Worm (Caenorhabditis elegans) whole organism, L3 larva: ENCODE results near the gene cyn-10.

Source experiments
- R02D3.7 ChIP-seq: fragments of 150-350 bp; optimal IDR thresholded peaks from 2 replicates; lab custom pipeline; 2014; ENCODE audit warnings: missing biosample characterization, missing genetic modification characterization
- ZK546.5 ChIP-seq: sonication (generic microtip); optimal IDR thresholded peaks from 2 replicates; lab custom pipeline; 2017; ENCODE audit warnings: missing biosample characterization, missing genetic modification characterization
- aly-2 ChIP-seq: fragments of 150-350 bp; optimal IDR thresholded peaks from 2 replicates; lab custom pipeline; 2014; ENCODE audit warnings: missing biosample characterization, missing genetic modification characterization
- ama-1 ChIP-seq: fragments of 150-350 bp; optimal IDR thresholded peaks from 2 replicates; lab custom pipeline; 2018
- ceh-16 ChIP-seq: sonication (generic microtip); optimal IDR thresholded peaks from 2 replicates; lab custom pipeline; 2017; ENCODE audit warnings: missing biosample characterization, missing genetic modification characterization
- ceh-28 ChIP-seq: fragments of 150-350 bp; optimal IDR thresholded peaks from 2 replicates; lab custom pipeline; 2014; ENCODE audit warnings: missing biosample characterization, missing genetic modification reagents, missing genetic modification characterization
- ceh-82 ChIP-seq: fragments of 150-350 bp; optimal IDR thresholded peaks from 2 replicates; lab custom pipeline; 2014; ENCODE audit warnings: missing biosample characterization, missing genetic modification characterization
- ceh-9 ChIP-seq: sonication (generic microtip); optimal IDR thresholded peaks from 2 replicates; lab custom pipeline; 2018; ENCODE audit warnings: missing biosample characterization, missing genetic modification characterization
- daf-12 ChIP-seq: fragments of 150-350 bp; optimal IDR thresholded peaks from 2 replicates; lab custom pipeline; 2014; ENCODE audit warnings: missing biosample characterization, missing genetic modification reagents, missing genetic modification characterization
- egl-27 ChIP-seq: sonication (generic microtip); optimal IDR thresholded peaks from 4 replicates; lab custom pipeline; 2017; ENCODE audit warnings: missing biosample characterization, missing genetic modification reagents, missing genetic modification characterization
- egl-5 ChIP-seq: fragments of 150-350 bp; optimal IDR thresholded peaks from 2 replicates; lab custom pipeline; 2017; ENCODE audit warnings: missing biosample characterization, missing genetic modification reagents, missing genetic modification characterization, inconsistent platforms
- elt-1 ChIP-seq: fragments of 150-350 bp; optimal IDR thresholded peaks from 2 replicates; lab custom pipeline; 2014; ENCODE audit warnings: missing biosample characterization, missing genetic modification characterization
- elt-2 ChIP-seq: sonication (generic microtip); optimal IDR thresholded peaks from 2 replicates; lab custom pipeline; 2016; ENCODE audit warnings: missing genetic modification reagents, mild to moderate bottlenecking, missing genetic modification characterization, missing compliant biosample characterization
- elt-3 ChIP-seq, 3 experiments: fragments of 150-350 bp in 1 of 3; sonication (generic microtip) in 2 of 3; optimal IDR thresholded peaks; 2 replicates in 2 of 3; 4 replicates in 1 of 3; lab custom pipeline; 2014 to 2017; ENCODE audit warnings: missing biosample characterization in 3 of 3, missing genetic modification characterization in 3 of 3
- eor-1 ChIP-seq, 2 experiments: fragments of 150-350 bp; optimal IDR thresholded peaks; 2 replicates each; lab custom pipeline; 2014 to 2018; ENCODE audit warnings: missing biosample characterization in 2 of 2, missing genetic modification characterization in 2 of 2
- fkh-10 ChIP-seq: sonication (generic microtip); optimal IDR thresholded peaks from 2 replicates; lab custom pipeline; 2017; ENCODE audit warnings: missing biosample characterization, missing genetic modification reagents, missing genetic modification characterization
- fkh-2 ChIP-seq: fragments of 150-350 bp; optimal IDR thresholded peaks from 2 replicates; lab custom pipeline; 2014; ENCODE audit warnings: missing biosample characterization, missing genetic modification reagents, missing genetic modification characterization
- fos-1 ChIP-seq: fragments of 150-350 bp; optimal IDR thresholded peaks from 2 replicates; lab custom pipeline; 2014; ENCODE audit warnings: missing biosample characterization, missing genetic modification characterization
- hmg-11 ChIP-seq: sonication (generic microtip); optimal IDR thresholded peaks from 2 replicates; lab custom pipeline; 2016; ENCODE audit warnings: missing genetic modification characterization, missing compliant biosample characterization
- jun-1 ChIP-seq: fragments of 150-350 bp; optimal IDR thresholded peaks from 2 replicates; lab custom pipeline; 2014; ENCODE audit warnings: missing biosample characterization, missing genetic modification reagents, missing genetic modification characterization
- lin-15B ChIP-seq: fragments of 150-350 bp; optimal IDR thresholded peaks from 2 replicates; lab custom pipeline; 2014; ENCODE audit warnings: missing biosample characterization, missing genetic modification characterization
- lin-39 ChIP-seq: fragments of 150-350 bp; optimal IDR thresholded peaks from 2 replicates; lab custom pipeline; 2018; ENCODE audit warnings: missing biosample characterization, missing genetic modification reagents, missing genetic modification characterization
- lsy-12 ChIP-seq: sonication (generic microtip); optimal IDR thresholded peaks from 2 replicates; lab custom pipeline; 2016; ENCODE audit warnings: mild to moderate bottlenecking, missing genetic modification characterization, missing compliant biosample characterization
- mdl-1 ChIP-seq: fragments of 150-350 bp; optimal IDR thresholded peaks from 2 replicates; lab custom pipeline; 2014; ENCODE audit warnings: missing biosample characterization, missing genetic modification characterization
- mml-1 ChIP-seq: fragments of 150-350 bp; sonication (generic microtip); optimal IDR thresholded peaks from 3 replicates; lab custom pipeline; 2014; ENCODE audit warnings: missing biosample characterization, missing genetic modification characterization
- nfya-1 ChIP-seq: sonication (generic microtip); optimal IDR thresholded peaks from 2 replicates; lab custom pipeline; 2017; ENCODE audit warnings: missing genetic modification characterization, mild to moderate bottlenecking, missing compliant biosample characterization, antibody characterized with exemption, moderate library complexity; ENCODE audit not compliant: insufficient read depth
- nhr-11 ChIP-seq: fragments of 150-350 bp; optimal IDR thresholded peaks from 2 replicates; lab custom pipeline; 2014; ENCODE audit warnings: missing biosample characterization, missing genetic modification characterization
- nhr-12 ChIP-seq: fragments of 150-350 bp; optimal IDR thresholded peaks from 2 replicates; lab custom pipeline; 2014; ENCODE audit warnings: missing biosample characterization, missing genetic modification characterization
- nhr-23 ChIP-seq: fragments of 150-350 bp; optimal IDR thresholded peaks from 2 replicates; lab custom pipeline; 2014; ENCODE audit warnings: missing biosample characterization, missing genetic modification reagents, missing genetic modification characterization
- nhr-237 ChIP-seq: fragments of 150-350 bp; optimal IDR thresholded peaks from 2 replicates; lab custom pipeline; 2014; ENCODE audit warnings: missing biosample characterization, missing genetic modification characterization
- nhr-25 ChIP-seq: sonication (generic microtip); optimal IDR thresholded peaks from 2 replicates; lab custom pipeline; 2017; ENCODE audit warnings: missing biosample characterization, missing genetic modification characterization
- nhr-28 ChIP-seq: fragments of 150-350 bp; optimal IDR thresholded peaks from 2 replicates; lab custom pipeline; 2014; ENCODE audit warnings: missing biosample characterization, missing genetic modification characterization
- nhr-43 ChIP-seq: sonication (generic microtip); optimal IDR thresholded peaks from 2 replicates; lab custom pipeline; 2016; ENCODE audit warnings: mild to moderate bottlenecking, missing genetic modification characterization, missing compliant biosample characterization; ENCODE audit not compliant: poor library complexity, severe bottlenecking
- nhr-67 ChIP-seq: fragments of 150-350 bp; optimal IDR thresholded peaks from 2 replicates; lab custom pipeline; 2014; ENCODE audit warnings: missing biosample characterization, missing genetic modification characterization
- nhr-76 ChIP-seq: fragments of 150-350 bp; sonication (generic microtip); optimal IDR thresholded peaks from 5 replicates; lab custom pipeline; 2014; ENCODE audit warnings: missing biosample characterization, missing genetic modification characterization
- nhr-77 ChIP-seq: fragments of 150-350 bp; optimal IDR thresholded peaks from 2 replicates; lab custom pipeline; 2014; ENCODE audit warnings: missing biosample characterization, missing genetic modification characterization
- pha-4 ChIP-seq: fragments of 150-350 bp; optimal IDR thresholded peaks from 2 replicates; lab custom pipeline; 2014; ENCODE audit warnings: missing biosample characterization, missing genetic modification reagents, missing genetic modification characterization
- pqm-1 ChIP-seq: fragments of 150-350 bp; optimal IDR thresholded peaks from 2 replicates; lab custom pipeline; 2017; ENCODE audit warnings: missing biosample characterization, missing genetic modification characterization, inconsistent platforms
- sea-2 ChIP-seq: fragments of 150-350 bp; sonication (generic microtip); optimal IDR thresholded peaks from 4 replicates; lab custom pipeline; 2014; ENCODE audit warnings: missing biosample characterization, missing genetic modification reagents, missing genetic modification characterization
- skn-1 ChIP-seq: fragments of 150-350 bp; optimal IDR thresholded peaks from 2 replicates; lab custom pipeline; 2014; ENCODE audit warnings: missing biosample characterization, missing genetic modification characterization
- snpc-4 ChIP-seq: fragments of 150-350 bp; optimal IDR thresholded peaks from 2 replicates; lab custom pipeline; 2014; ENCODE audit warnings: missing biosample characterization, missing genetic modification characterization
- tbx-2 ChIP-seq: sonication (generic microtip); optimal IDR thresholded peaks from 2 replicates; lab custom pipeline; 2016; ENCODE audit warnings: mild to moderate bottlenecking, missing genetic modification characterization, missing compliant biosample characterization
- unc-39 ChIP-seq: sonication (generic microtip); optimal IDR thresholded peaks from 4 replicates; lab custom pipeline; 2017; ENCODE audit warnings: missing biosample characterization, missing genetic modification characterization
- unc-62 ChIP-seq: fragments of 150-350 bp; sonication (generic microtip); optimal IDR thresholded peaks from 4 replicates; lab custom pipeline; 2014; ENCODE audit warnings: missing biosample characterization, missing genetic modification reagents, missing genetic modification characterization
- zag-1 ChIP-seq: fragments of 150-350 bp; optimal IDR thresholded peaks from 2 replicates; lab custom pipeline; 2014; ENCODE audit warnings: missing biosample characterization, missing genetic modification characterization
- ztf-11 ChIP-seq: fragments of 150-350 bp; optimal IDR thresholded peaks from 2 replicates; lab custom pipeline; 2014; ENCODE audit warnings: missing biosample characterization, missing genetic modification characterization
- ztf-4 ChIP-seq: fragments of 150-350 bp; optimal IDR thresholded peaks from 2 replicates; lab custom pipeline; 2014; ENCODE audit warnings: missing biosample characterization, missing genetic modification characterization

The cyn-10 gene

ce11 chrII:6893589-6894245, 19.4 kb downstream of the cyn-10 start, which contains the start of gene adal-1:
Gene adal-1, minus strand, starts transcription at chrII:6893639.
- TF ChIP-seq aly-2 (tag; lab: Kevin White, UChicago) (no peak), jun-1 (tag; lab: Kevin White, UChicago) (no peak), egl-27 (tag; lab: Kevin White, UChicago) (no peak), nhr-25 (tag; lab: Kevin White, UChicago) (no peak), unc-39 (tag; lab: Kevin White, UChicago) (no peak), pha-4 (tag; lab: Kevin White, UChicago) (no peak), eor-1 (tag; optimal IDR thresholded peaks at IDR 0.05; lab: Kevin White, UChicago) (no peak), fkh-2 (tag; lab: Kevin White, UChicago) (no peak), ZK546.5 (no peak), ceh-28 (tag; lab: Kevin White, UChicago) (no peak), nhr-67 (tag; lab: Kevin White, UChicago) (no peak), nhr-43 (tag; lab: Kevin White, UChicago) (no peak), nhr-23 (tag; lab: Kevin White, UChicago) (no peak)

ce11 chrII:6891838-6892237, 21.3 kb downstream of the cyn-10 start:
- no peak for TF ChIP-seq elt-1 (tag; lab: Kevin White, UChicago)
- no peak for TF ChIP-seq nhr-28 (tag; lab: Kevin White, UChicago)
- peak; percentile 64 for TF ChIP-seq lsy-12 (tag; lab: Kevin White, UChicago)
- TF ChIP-seq nhr-237 (tag; lab: Kevin White, UChicago) = no peak
- no peak for TF ChIP-seq daf-12 (tag; lab: Kevin White, UChicago)
- TF ChIP-seq eor-1 (tag; optimal IDR thresholded peaks at IDR 0.05; lab: Kevin White, UChicago) = no peak
- no peak for TF ChIP-seq unc-62 (GFP tag; lab: Kevin White, UChicago)
- TF ChIP-seq nhr-77 (tag; lab: Kevin White, UChicago) = no peak
- TF ChIP-seq elt-3 (tag; optimal IDR thresholded peaks at IDR 0.05; lab: Kevin White, UChicago) = no peak
- no peak for TF ChIP-seq unc-39 (tag; lab: Kevin White, UChicago)
- peak; percentile 50 for TF ChIP-seq pha-4 (tag; lab: Kevin White, UChicago)
- TF ChIP-seq nfya-1 (tag; lab: Kevin White, UChicago) = peak; percentile 46
- peak; percentile 39 for TF ChIP-seq nhr-25 (tag; lab: Kevin White, UChicago)
- TF ChIP-seq mml-1 (tag; lab: Kevin White, UChicago) = no peak
- TF ChIP-seq fkh-10 = no peak
- TF ChIP-seq ceh-82 = no peak
- no peak for TF ChIP-seq nhr-76 (tag; lab: Kevin White, UChicago)
- no peak for TF ChIP-seq ceh-16 (tag; lab: Kevin White, UChicago)
- no peak for TF ChIP-seq egl-27 (tag; lab: Kevin White, UChicago)
- peak; percentile 50 for TF ChIP-seq elt-2 (tag; lab: Kevin White, UChicago)
- TF ChIP-seq tbx-2 (tag; lab: Kevin White, UChicago) = no peak
- TF ChIP-seq ztf-4 (tag; lab: Kevin White, UChicago) = no peak
- no peak for TF ChIP-seq ZK546.5
- TF ChIP-seq ama-1 = peak; percentile 63
- TF ChIP-seq nhr-43 (tag; lab: Kevin White, UChicago) = peak; percentile 85
- TF ChIP-seq ztf-11 (tag; lab: Kevin White, UChicago) = no peak
- no peak for TF ChIP-seq R02D3.7 (tag; lab: Kevin White, UChicago)
- no peak for TF ChIP-seq ceh-9
- TF ChIP-seq egl-5 (tag; lab: Kevin White, UChicago) = no peak
- TF ChIP-seq jun-1 (tag; lab: Kevin White, UChicago) = peak; percentile 86
- TF ChIP-seq fos-1 (tag; lab: Kevin White, UChicago) = no peak
- TF ChIP-seq ceh-28 (tag; lab: Kevin White, UChicago) = no peak
- no peak for TF ChIP-seq nhr-11 (tag; lab: Kevin White, UChicago)
- no peak for TF ChIP-seq zag-1 (tag; lab: Kevin White, UChicago)
- TF ChIP-seq sea-2 = no peak
- no peak for TF ChIP-seq snpc-4 (tag; lab: Kevin White, UChicago)
- no peak for TF ChIP-seq nhr-12 (tag; lab: Kevin White, UChicago)
- TF ChIP-seq fkh-2 (tag; lab: Kevin White, UChicago) = no peak
- TF ChIP-seq hmg-11 (tag; lab: Kevin White, UChicago) = no peak
- no peak for TF ChIP-seq aly-2 (tag; lab: Kevin White, UChicago)
- no peak for TF ChIP-seq skn-1 (tag; lab: Kevin White, UChicago)
- peak; percentile 77 for TF ChIP-seq pqm-1
- TF ChIP-seq lin-15B = no peak
- no peak for TF ChIP-seq mdl-1 (tag; lab: Kevin White, UChicago)
- peak; percentile 41 for TF ChIP-seq lin-39 (tag; lab: Kevin White, UChicago)
- no peak for TF ChIP-seq nhr-67 (tag; lab: Kevin White, UChicago)
- TF ChIP-seq nhr-23 (tag; lab: Kevin White, UChicago) = peak; percentile 60
- TF ChIP-seq, all 47 proteins: peak for 11
